Worm (Caenorhabditis elegans) whole organism, L2 larva: Measurements from ENCODE around the gene T28H10.2.

Experiments used
- C34F6.9 ChIP-seq: fragments of 150-350 bp; optimal IDR thresholded peaks from 2 replicates; lab custom pipeline; 2014; ENCODE audit warnings: missing biosample characterization, missing genetic modification characterization
- F13H6.1 ChIP-seq: sonication (generic microtip); optimal IDR thresholded peaks from 2 replicates; lab custom pipeline; 2016; ENCODE audit warnings: missing genetic modification characterization, missing compliant biosample characterization
- ZK546.5 ChIP-seq: sonication (generic microtip); optimal IDR thresholded peaks from 2 replicates; lab custom pipeline; 2017; ENCODE audit warnings: missing biosample characterization, missing genetic modification characterization
- aly-2 ChIP-seq: fragments of 150-350 bp; optimal IDR thresholded peaks from 2 replicates; lab custom pipeline; 2014; ENCODE audit warnings: missing biosample characterization, missing genetic modification characterization
- ama-1 ChIP-seq: fragments of 150-350 bp; optimal IDR thresholded peaks from 2 replicates; lab custom pipeline; 2018; ENCODE audit warnings: inconsistent platforms
- blmp-1 ChIP-seq: sonication (generic microtip); optimal IDR thresholded peaks from 2 replicates; lab custom pipeline; 2017; ENCODE audit warnings: missing genetic modification characterization, mild to moderate bottlenecking, missing compliant biosample characterization, antibody characterized with exemption, moderate library complexity; ENCODE audit not compliant: insufficient read depth
- ceh-16 ChIP-seq: fragments of 150-350 bp; optimal IDR thresholded peaks from 2 replicates; lab custom pipeline; 2014; ENCODE audit warnings: missing biosample characterization, missing genetic modification characterization
- crh-2 ChIP-seq: sonication (generic microtip); optimal IDR thresholded peaks from 2 replicates; lab custom pipeline; 2017; ENCODE audit warnings: missing biosample characterization, missing genetic modification characterization
- egl-27 ChIP-seq: sonication (generic microtip); optimal IDR thresholded peaks from 3 replicates; lab custom pipeline; 2017; ENCODE audit warnings: missing biosample characterization, missing genetic modification reagents, missing genetic modification characterization
- elt-1 ChIP-seq: fragments of 150-350 bp; optimal IDR thresholded peaks from 2 replicates; lab custom pipeline; 2014; ENCODE audit warnings: missing biosample characterization, missing genetic modification characterization
- elt-3 ChIP-seq: sonication (generic microtip); optimal IDR thresholded peaks from 2 replicates; lab custom pipeline; 2017; ENCODE audit warnings: missing biosample characterization, missing genetic modification characterization
- fos-1 ChIP-seq: fragments of 150-350 bp; optimal IDR thresholded peaks from 2 replicates; lab custom pipeline; 2014; ENCODE audit warnings: missing biosample characterization, missing genetic modification characterization
- lin-11 ChIP-seq: fragments of 150-350 bp; sonication (generic microtip); optimal IDR thresholded peaks from 2 replicates; lab custom pipeline; 2014; ENCODE audit warnings: missing biosample characterization, missing genetic modification characterization, inconsistent platforms, mixed read lengths
- lin-13 ChIP-seq: fragments of 150-350 bp; optimal IDR thresholded peaks from 2 replicates; lab custom pipeline; 2014; ENCODE audit warnings: missing biosample characterization, missing genetic modification reagents, missing genetic modification characterization
- lin-39 ChIP-seq: fragments of 150-350 bp; optimal IDR thresholded peaks from 2 replicates; lab custom pipeline; 2014; ENCODE audit warnings: missing biosample characterization, missing genetic modification reagents, missing genetic modification characterization
- lsy-2 ChIP-seq, 2 experiments: fragments of 150-350 bp in 1 of 2; sonication (generic microtip) in 1 of 2; optimal IDR thresholded peaks; 2 replicates each; lab custom pipeline; 2014 to 2017; ENCODE audit warnings: missing biosample characterization in 2 of 2, missing genetic modification characterization in 2 of 2
- mab-5 ChIP-seq: fragments of 150-350 bp; optimal IDR thresholded peaks from 2 replicates; lab custom pipeline; 2014; ENCODE audit warnings: missing biosample characterization, missing genetic modification characterization
- mdl-1 ChIP-seq, 2 experiments: fragments of 150-350 bp in 1 of 2; sonication (generic microtip) in 1 of 2; optimal IDR thresholded peaks; 2 replicates each; lab custom pipeline; 2017; ENCODE audit warnings: missing biosample characterization in 2 of 2, missing genetic modification characterization in 2 of 2
- nhr-11 ChIP-seq: fragments of 150-350 bp; optimal IDR thresholded peaks from 2 replicates; lab custom pipeline; 2014; ENCODE audit warnings: missing biosample characterization, missing genetic modification characterization
- nhr-129 ChIP-seq: fragments of 150-350 bp; optimal IDR thresholded peaks from 2 replicates; lab custom pipeline; 2014; ENCODE audit warnings: missing biosample characterization, missing genetic modification characterization
- nhr-21 ChIP-seq: fragments of 150-350 bp; optimal IDR thresholded peaks from 2 replicates; lab custom pipeline; 2014; ENCODE audit warnings: missing biosample characterization, missing genetic modification characterization
- nhr-25 ChIP-seq: fragments of 150-350 bp; sonication (generic microtip); optimal IDR thresholded peaks from 3 replicates; lab custom pipeline; 2014; ENCODE audit warnings: missing biosample characterization, missing genetic modification characterization
- nhr-6 ChIP-seq: fragments of 150-350 bp; optimal IDR thresholded peaks from 2 replicates; lab custom pipeline; 2014; ENCODE audit warnings: missing biosample characterization, missing genetic modification characterization
- nhr-77 ChIP-seq: fragments of 150-350 bp; optimal IDR thresholded peaks from 2 replicates; lab custom pipeline; 2014; ENCODE audit warnings: missing biosample characterization, missing genetic modification characterization
- sma-9 ChIP-seq, 2 experiments: fragments of 150-350 bp in 1 of 2; sonication (generic microtip) in 1 of 2; optimal IDR thresholded peaks; 2 replicates each; lab custom pipeline; 2014 to 2016; ENCODE audit warnings: missing genetic modification characterization in 2 of 2, mild to moderate bottlenecking in 1 of 2, missing biosample characterization in 1 of 2, missing compliant biosample characterization in 1 of 2, missing genetic modification reagents in 1 of 2, moderate library complexity in 1 of 2
- snpc-4 ChIP-seq: fragments of 150-350 bp; optimal IDR thresholded peaks from 2 replicates; lab custom pipeline; 2014; ENCODE audit warnings: missing biosample characterization, missing genetic modification characterization
- unc-62 ChIP-seq: fragments of 150-350 bp; optimal IDR thresholded peaks from 2 replicates; lab custom pipeline; 2014; ENCODE audit warnings: missing biosample characterization, missing genetic modification reagents, missing genetic modification characterization
- zag-1 ChIP-seq: fragments of 150-350 bp; optimal IDR thresholded peaks from 2 replicates; lab custom pipeline; 2014; ENCODE audit warnings: missing biosample characterization, missing genetic modification characterization
- ztf-1 ChIP-seq: fragments of 200-800 bp; sonication (Bioruptor generic); conservative IDR thresholded peaks from 2 replicates; pipeline ENCODE4 v1.3.6; 2022; ENCODE audit warnings: missing genetic modification characterization, missing compliant biosample characterization
- ztf-4 ChIP-seq: fragments of 150-350 bp; optimal IDR thresholded peaks from 2 replicates; lab custom pipeline; 2014; ENCODE audit warnings: missing biosample characterization, missing genetic modification characterization

Gene T28H10.2

ce11 chrV:12526124-12526523 is 13.4 kb upstream of the T28H10.2 start:
- TF ChIP-seq crh-2 = no peak
- no peak for TF ChIP-seq nhr-6
- no peak for TF ChIP-seq elt-1 (tag; lab: Kevin White, UChicago)
- no peak for TF ChIP-seq unc-62
- TF ChIP-seq nhr-11 (tag; lab: Kevin White, UChicago) = no peak
- no peak for TF ChIP-seq nhr-21 (tag; lab: Kevin White, UChicago)
- no peak for TF ChIP-seq lin-11 (tag; lab: Kevin White, UChicago)
- TF ChIP-seq egl-27 (tag; lab: Kevin White, UChicago) = no peak
- no peak for TF ChIP-seq mdl-1 (tag; optimal IDR thresholded peaks at IDR 0.05; lab: Kevin White, UChicago)
- no peak for TF ChIP-seq elt-3 (tag; lab: Kevin White, UChicago)
- TF ChIP-seq blmp-1 (tag; lab: Kevin White, UChicago) = no peak
- TF ChIP-seq zag-1 (tag; lab: Kevin White, UChicago) = no peak
- TF ChIP-seq sma-9 (GFP tag; optimal IDR thresholded peaks at IDR 0.05; lab: Kevin White, UChicago) = no peak
- no peak for TF ChIP-seq sma-9 (tag; optimal IDR thresholded peaks at IDR 0.05; lab: Kevin White, UChicago)

ce11 chrV:12525526-12525925 is 12.8 kb upstream of the T28H10.2 start, which contains the start of gene dyf-4:
Gene dyf-4, minus strand, starts transcription at chrV:12525738.
- TF ChIP-seq ZK546.5 = no peak
- peak; percentile 14 for TF ChIP-seq blmp-1 (tag; lab: Kevin White, UChicago)
- TF ChIP-seq ztf-1 (GFP tag; lab: Robert Waterston, UW) = no peak
- no peak for TF ChIP-seq crh-2
- TF ChIP-seq ama-1 (lab: Kevin White, UChicago) = no peak
- no peak for TF ChIP-seq elt-1 (tag; lab: Kevin White, UChicago)

- no peak for TF ChIP-seq unc-62
- TF ChIP-seq aly-2 (tag; lab: Kevin White, UChicago) = no peak
- TF ChIP-seq lin-13 (GFP tag; lab: Kevin White, UChicago) = no peak
- TF ChIP-seq blmp-1 (tag; lab: Kevin White, UChicago) = no peak
- TF ChIP-seq nhr-11 (tag; lab: Kevin White, UChicago) = no peak
- peak; percentile 40 for TF ChIP-seq mab-5 (tag; lab: Kevin White, UChicago)
- no peak for TF ChIP-seq nhr-21 (tag; lab: Kevin White, UChicago)
- no peak for TF ChIP-seq fos-1 (tag; lab: Kevin White, UChicago)
- TF ChIP-seq crh-2 = peak; percentile 11
These were observed 10.6 kb upstream of the T28H10.2 start for ce11 chrV:12523356-12523755.

DNA sequence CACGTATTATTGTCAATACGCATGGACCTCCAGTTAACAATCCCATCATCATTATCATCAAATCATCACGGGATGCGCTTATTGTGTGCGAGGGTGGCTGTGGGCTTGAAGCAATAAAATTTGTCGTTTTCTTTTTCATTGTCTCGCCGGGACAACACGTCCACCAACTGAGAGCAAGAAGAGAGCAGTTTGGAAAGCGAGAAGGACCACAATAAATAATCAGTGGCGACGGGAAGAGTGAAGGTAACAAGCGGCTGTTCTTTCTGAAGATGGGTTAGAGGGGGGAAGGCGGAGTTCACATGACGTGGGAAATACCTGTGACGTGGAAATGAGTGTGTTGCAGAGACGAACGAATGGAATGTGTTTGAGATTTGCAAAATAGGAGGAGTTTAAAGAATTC is 6.0 kb upstream of the T28H10.2 start:
- TF ChIP-seq lin-39 (tag; lab: Kevin White, UChicago) (no peak), nhr-77 (tag; lab: Kevin White, UChicago) (no peak), sma-9 (GFP tag; optimal IDR thresholded peaks at IDR 0.05; lab: Kevin White, UChicago) (peak; percentile 77), sma-9 (tag; optimal IDR thresholded peaks at IDR 0.05; lab: Kevin White, UChicago) (no peak), lsy-2 (tag; optimal IDR thresholded peaks at IDR 0.05; lab: Kevin White, UChicago) (peak in 1 of 2 experiments; percentile 56), ztf-4 (tag; lab: Kevin White, UChicago) (peak; percentile 40), C34F6.9 (peak; percentile 21), nhr-129 (tag; lab: Kevin White, UChicago) (peak; percentile 71), F13H6.1 (tag; lab: Kevin White, UChicago) (peak; percentile 88), blmp-1 (tag; lab: Kevin White, UChicago) (no peak), crh-2 (peak; percentile 65), lin-13 (GFP tag; lab: Kevin White, UChicago) (no peak), mab-5 (tag; lab: Kevin White, UChicago) (peak; percentile 74), nhr-11 (tag; lab: Kevin White, UChicago) (no peak)

ce11 chrV:12517757-12518156 is 5.0 kb upstream of the T28H10.2 start:
- no peak for TF ChIP-seq ceh-16 (tag; lab: Kevin White, UChicago)
- TF ChIP-seq C34F6.9 = peak; percentile 44
- TF ChIP-seq sma-9 (GFP tag; optimal IDR thresholded peaks at IDR 0.05; lab: Kevin White, UChicago) = peak; percentile 31
- TF ChIP-seq sma-9 (tag; optimal IDR thresholded peaks at IDR 0.05; lab: Kevin White, UChicago) = no peak
- TF ChIP-seq snpc-4 (tag; lab: Kevin White, UChicago) = no peak
- TF ChIP-seq F13H6.1 (tag; lab: Kevin White, UChicago) = peak; percentile 60
- peak in 1 of 2 experiments; percentile 46 for TF ChIP-seq lsy-2 (tag; optimal IDR thresholded peaks at IDR 0.05; lab: Kevin White, UChicago)
- TF ChIP-seq nhr-129 (tag; lab: Kevin White, UChicago) = peak; percentile 56

DNA sequence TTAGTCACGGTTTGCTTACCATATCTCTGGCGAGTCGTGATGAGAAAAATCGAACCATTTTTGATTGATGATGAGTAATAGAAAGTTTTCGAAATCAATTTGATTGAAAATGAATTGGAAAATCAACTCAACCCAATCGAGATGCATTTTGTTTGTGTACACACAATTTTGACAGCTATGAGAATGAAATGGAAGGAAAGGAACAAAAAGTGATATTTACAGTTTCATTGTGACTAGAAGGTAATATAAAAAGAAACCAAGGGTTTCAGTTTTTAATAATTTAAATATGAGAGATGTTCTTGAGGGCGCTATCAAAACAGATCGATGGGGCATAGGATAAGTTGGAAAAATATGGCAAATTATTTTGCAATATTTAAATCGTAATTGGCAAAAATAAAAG is 4.4 kb upstream of the T28H10.2 start, which contains the start of gene cal-1:
cal-1 (minus strand) TSS at position 101 of the 400 bp plus-strand sequence.
- TF ChIP-seq sma-9 (GFP tag; optimal IDR thresholded peaks at IDR 0.05; lab: Kevin White, UChicago) = no peak
- TF ChIP-seq sma-9 (tag; optimal IDR thresholded peaks at IDR 0.05; lab: Kevin White, UChicago) = no peak
- no peak for TF ChIP-seq nhr-25
- TF ChIP-seq, all 48 proteins: peak for 0
